Worm (Caenorhabditis elegans) whole organism, late embryonic: ENCODE data around the gene gck-4.

Source experiments
- C08G9.2 ChIP-seq: sonication (generic microtip); optimal IDR thresholded peaks from 2 replicates; lab custom pipeline; 2016; ENCODE audit warnings: mild to moderate bottlenecking, missing genetic modification characterization, moderate library complexity, missing compliant biosample characterization
- F13H6.1 ChIP-seq: sonication (generic microtip); optimal IDR thresholded peaks from 2 replicates; lab custom pipeline; 2016; ENCODE audit warnings: missing genetic modification characterization, missing compliant biosample characterization
- K02D7.2 ChIP-seq: sonication (generic microtip); optimal IDR thresholded peaks from 2 replicates; lab custom pipeline; 2017; ENCODE audit warnings: mild to moderate bottlenecking, missing genetic modification characterization, missing compliant biosample characterization
- K09A11.1 ChIP-seq: sonication (generic microtip); optimal IDR thresholded peaks from 2 replicates; lab custom pipeline; 2017; ENCODE audit warnings: antibody characterized with exemption, mild to moderate bottlenecking, missing genetic modification characterization, missing compliant biosample characterization; ENCODE audit not compliant: insufficient read depth
- T23F11.4 ChIP-seq: fragments of 200-800 bp; sonication (Bioruptor generic); optimal IDR thresholded peaks from 2 replicates; lab custom pipeline; 2018; ENCODE audit warnings: mild to moderate bottlenecking, missing genetic modification characterization, missing compliant biosample characterization
- Y22D7AL.16 ChIP-seq: sonication (generic microtip); optimal IDR thresholded peaks from 2 replicates; lab custom pipeline; 2016; ENCODE audit warnings: missing genetic modification characterization, missing compliant biosample characterization
- ahr-1 ChIP-seq: sonication (generic microtip); optimal IDR thresholded peaks from 2 replicates; lab custom pipeline; 2016; ENCODE audit warnings: missing genetic modification characterization, missing compliant biosample characterization
- ama-1 ChIP-seq: fragments of 150-350 bp; optimal IDR thresholded peaks from 2 replicates; lab custom pipeline; 2014
- ceh-14 ChIP-seq: sonication (generic microtip); optimal IDR thresholded peaks from 2 replicates; lab custom pipeline; 2016; ENCODE audit warnings: missing genotype, missing genetic modification characterization, missing compliant biosample characterization
- ceh-18 ChIP-seq: sonication (generic microtip); optimal IDR thresholded peaks from 2 replicates; lab custom pipeline; 2016; ENCODE audit warnings: missing genetic modification characterization, missing compliant biosample characterization
- ceh-19 ChIP-seq: fragments of 200-800 bp; sonication (Bioruptor generic); optimal IDR thresholded peaks from 2 replicates; lab custom pipeline; 2018; ENCODE audit warnings: mild to moderate bottlenecking, missing genetic modification characterization, missing compliant biosample characterization
- ceh-2 ChIP-seq: sonication (generic microtip); optimal IDR thresholded peaks from 2 replicates; lab custom pipeline; 2016; ENCODE audit warnings: missing genotype, missing genetic modification characterization, missing compliant biosample characterization
- ceh-22 ChIP-seq: sonication (generic microtip); optimal IDR thresholded peaks from 2 replicates; lab custom pipeline; 2017; ENCODE audit warnings: missing biosample characterization, missing genetic modification characterization
- ceh-24 ChIP-seq: sonication (generic microtip); optimal IDR thresholded peaks from 2 replicates; lab custom pipeline; 2016; ENCODE audit warnings: mild to moderate bottlenecking, missing genetic modification characterization, missing compliant biosample characterization
- ceh-30 ChIP-seq: fragments of 150-350 bp; optimal IDR thresholded peaks from 2 replicates; lab custom pipeline; 2014; ENCODE audit warnings: missing biosample characterization, missing genetic modification characterization
- ceh-34 ChIP-seq: sonication (generic microtip); optimal IDR thresholded peaks from 2 replicates; lab custom pipeline; 2016; ENCODE audit warnings: mild to moderate bottlenecking, missing genetic modification characterization, missing compliant biosample characterization
- ceh-48 ChIP-seq: sonication (generic microtip); optimal IDR thresholded peaks from 2 replicates; lab custom pipeline; 2016; ENCODE audit warnings: missing genetic modification characterization, inconsistent platforms, missing compliant biosample characterization
- ceh-9 ChIP-seq: sonication (generic microtip); optimal IDR thresholded peaks from 2 replicates; lab custom pipeline; 2016; ENCODE audit warnings: mild to moderate bottlenecking, missing genetic modification characterization, inconsistent platforms, missing compliant biosample characterization
- dmd-4 ChIP-seq: sonication (generic microtip); optimal IDR thresholded peaks from 2 replicates; lab custom pipeline; 2016; ENCODE audit warnings: borderline replicate concordance, missing genetic modification characterization, missing compliant biosample characterization
- dve-1 ChIP-seq: sonication (generic microtip); optimal IDR thresholded peaks from 2 replicates; lab custom pipeline; 2017; ENCODE audit warnings: antibody characterized with exemption, mild to moderate bottlenecking, missing genetic modification characterization, missing compliant biosample characterization
- elt-2 ChIP-seq: sonication (generic microtip); optimal IDR thresholded peaks from 2 replicates; lab custom pipeline; 2016; ENCODE audit warnings: missing genetic modification reagents, missing genetic modification characterization, missing compliant biosample characterization
- elt-4 ChIP-seq: sonication (generic microtip); optimal IDR thresholded peaks from 2 replicates; lab custom pipeline; 2016; ENCODE audit warnings: missing genetic modification characterization, missing compliant biosample characterization
- eyg-1 ChIP-seq: sonication (generic microtip); optimal IDR thresholded peaks from 2 replicates; lab custom pipeline; 2016; ENCODE audit warnings: missing genotype, missing genetic modification characterization, missing compliant biosample characterization
- fkh-10 ChIP-seq: fragments of 150-350 bp; optimal IDR thresholded peaks from 2 replicates; lab custom pipeline; 2014; ENCODE audit warnings: missing biosample characterization, missing genetic modification reagents, missing genetic modification characterization
- hlh-15 ChIP-seq: sonication (generic microtip); optimal IDR thresholded peaks from 2 replicates; lab custom pipeline; 2016; ENCODE audit warnings: missing genetic modification characterization, missing compliant biosample characterization
- hlh-6 ChIP-seq: sonication (generic microtip); optimal IDR thresholded peaks from 2 replicates; lab custom pipeline; 2016; ENCODE audit warnings: missing genotype, missing genetic modification characterization, missing compliant biosample characterization
- lim-6 ChIP-seq: sonication (generic microtip); optimal IDR thresholded peaks from 2 replicates; lab custom pipeline; 2016; ENCODE audit warnings: missing genetic modification characterization, missing compliant biosample characterization
- lin-11 ChIP-seq: fragments of 200-800 bp; sonication (Bioruptor generic); optimal IDR thresholded peaks from 2 replicates; lab custom pipeline; 2018; ENCODE audit warnings: mild to moderate bottlenecking, missing genetic modification characterization, missing compliant biosample characterization
- mec-3 ChIP-seq: sonication (generic microtip); optimal IDR thresholded peaks from 2 replicates; lab custom pipeline; 2016; ENCODE audit warnings: borderline replicate concordance, missing genetic modification characterization, missing compliant biosample characterization
- nfya-1 ChIP-seq: sonication (generic microtip); optimal IDR thresholded peaks from 2 replicates; lab custom pipeline; 2017; ENCODE audit warnings: missing genetic modification characterization, mild to moderate bottlenecking, missing compliant biosample characterization, antibody characterized with exemption, moderate library complexity
- nhr-11 ChIP-seq: fragments of 150-350 bp; optimal IDR thresholded peaks from 2 replicates; lab custom pipeline; 2014; ENCODE audit warnings: missing biosample characterization, missing genetic modification characterization
- nhr-232 ChIP-seq: sonication (generic microtip); optimal IDR thresholded peaks from 2 replicates; lab custom pipeline; 2016; ENCODE audit warnings: missing genetic modification characterization, missing compliant biosample characterization
- npax-4 ChIP-seq: sonication (generic microtip); optimal IDR thresholded peaks from 2 replicates; lab custom pipeline; 2016; ENCODE audit warnings: missing genetic modification characterization, missing compliant biosample characterization
- odd-2 ChIP-seq: sonication (generic microtip); optimal IDR thresholded peaks from 2 replicates; lab custom pipeline; 2017; ENCODE audit warnings: antibody characterized with exemption, mild to moderate bottlenecking, missing genetic modification characterization, missing compliant biosample characterization
- pat-9 ChIP-seq: fragments of 200-800 bp; sonication (Bioruptor generic); optimal IDR thresholded peaks from 2 replicates; lab custom pipeline; 2018; ENCODE audit warnings: mild to moderate bottlenecking, missing genetic modification characterization, moderate library complexity, missing compliant biosample characterization
- pha-2 ChIP-seq: sonication (generic microtip); optimal IDR thresholded peaks from 2 replicates; lab custom pipeline; 2017; ENCODE audit warnings: mild to moderate bottlenecking, missing genetic modification characterization, missing compliant biosample characterization
- pha-4 ChIP-seq: fragments of 150-350 bp; optimal IDR thresholded peaks from 2 replicates; lab custom pipeline; 2018; ENCODE audit warnings: missing biosample characterization, missing genetic modification reagents, missing genetic modification characterization
- pqm-1 ChIP-seq: sonication (generic microtip); optimal IDR thresholded peaks from 2 replicates; lab custom pipeline; 2016; ENCODE audit warnings: missing genetic modification characterization, missing compliant biosample characterization
- pros-1 ChIP-seq: fragments of 150-350 bp; optimal IDR thresholded peaks from 2 replicates; lab custom pipeline; 2014; ENCODE audit warnings: missing biosample characterization, missing genetic modification reagents, missing genetic modification characterization
- ref-2 ChIP-seq: sonication (generic microtip); optimal IDR thresholded peaks from 2 replicates; lab custom pipeline; 2016; ENCODE audit warnings: missing genetic modification characterization, missing compliant biosample characterization
- sox-2 ChIP-seq: fragments of 200-800 bp; sonication (Bioruptor generic); IDR thresholded peaks from 2 replicates; pipeline ENCODE4 v1.3.6; 2022; ENCODE audit warnings: missing genetic modification reagents, missing genetic modification characterization, missing compliant biosample characterization
- sox-4 ChIP-seq: sonication (generic microtip); optimal IDR thresholded peaks from 2 replicates; lab custom pipeline; 2017; ENCODE audit warnings: mild to moderate bottlenecking, missing genetic modification characterization, inconsistent platforms, missing compliant biosample characterization
- syd-9 ChIP-seq: sonication (generic microtip); optimal IDR thresholded peaks from 2 replicates; lab custom pipeline; 2016; ENCODE audit warnings: mild to moderate bottlenecking, missing genetic modification characterization, moderate library complexity, missing compliant biosample characterization
- tbx-2 ChIP-seq: sonication (generic microtip); optimal IDR thresholded peaks from 2 replicates; lab custom pipeline; 2016; ENCODE audit warnings: missing genetic modification characterization, missing compliant biosample characterization
- tbx-7 ChIP-seq: sonication (generic microtip); optimal IDR thresholded peaks from 2 replicates; lab custom pipeline; 2016; ENCODE audit warnings: missing genotype, missing genetic modification characterization, missing compliant biosample characterization
- ttx-3 ChIP-seq: sonication (generic microtip); optimal IDR thresholded peaks from 2 replicates; lab custom pipeline; 2016; ENCODE audit warnings: missing genetic modification reagents, missing genetic modification characterization, missing compliant biosample characterization
- unc-3 ChIP-seq, 2 experiments: fragments of 200-800 bp in 1 of 2; sonication (Bioruptor generic) in 1 of 2; sonication (generic microtip) in 1 of 2; conservative IDR thresholded peaks in 1 of 2; optimal IDR thresholded peaks in 1 of 2; 2 replicates each; pipeline versions ENCODE4 v1.3.6 to Lab custom; 2016 to 2022; ENCODE audit warnings: missing compliant biosample characterization in 2 of 2, missing genetic modification characterization in 2 of 2, missing genetic modification reagents in 1 of 2
- unc-42 ChIP-seq: sonication (generic microtip); optimal IDR thresholded peaks from 2 replicates; lab custom pipeline; 2016; ENCODE audit warnings: missing genotype, missing genetic modification characterization, missing compliant biosample characterization
- unc-86 ChIP-seq: sonication (generic microtip); optimal IDR thresholded peaks from 2 replicates; lab custom pipeline; 2016; ENCODE audit warnings: missing genetic modification characterization, missing compliant biosample characterization
- zip-5 ChIP-seq: sonication (generic microtip); optimal IDR thresholded peaks from 2 replicates; lab custom pipeline; 2016; ENCODE audit warnings: missing genetic modification characterization, missing compliant biosample characterization
- ztf-16 ChIP-seq: sonication (generic microtip); optimal IDR thresholded peaks from 2 replicates; lab custom pipeline; 2017; ENCODE audit warnings: missing genetic modification characterization, missing compliant biosample characterization

gck-4 gene

ce11 chrX:13665447-13665846 is 11.5 kb upstream of the gck-4 start (continued):
- TF ChIP-seq pha-2 (tag; lab: Kevin White, UChicago) (peak; percentile 96), ttx-3 (tag; lab: Kevin White, UChicago) (peak; percentile 98), elt-2 (tag; lab: Kevin White, UChicago) (peak; percentile 99), ztf-16 (peak; percentile 98), ceh-14 (peak; percentile 98), tbx-7 (tag; lab: Kevin White, UChicago) (peak; percentile 81), sox-2 (GFP tag; lab: Robert Waterston, UW) (peak; percentile 97), tbx-2 (tag; lab: Kevin White, UChicago) (peak; percentile 98), elt-4 (tag; lab: Kevin White, UChicago) (peak; percentile 92), hlh-15 (tag; lab: Kevin White, UChicago) (peak; percentile 97), fkh-10 (peak; percentile 93), lim-6 (tag; lab: Kevin White, UChicago) (peak; percentile 95), pha-4 (tag; lab: Kevin White, UChicago) (no peak), odd-2 (tag; lab: Kevin White, UChicago) (peak; percentile 85), ceh-48 (tag; lab: Kevin White, UChicago) (peak; percentile 95), T23F11.4 (peak; percentile 98), ceh-9 (tag; lab: Kevin White, UChicago) (peak; percentile 97), unc-42 (tag; lab: Kevin White, UChicago) (peak; percentile 90), ceh-22 (tag; lab: Kevin White, UChicago) (peak; percentile 82), nhr-232 (tag; lab: Kevin White, UChicago) (peak; percentile 98), ceh-24 (tag; lab: Kevin White, UChicago) (peak; percentile 97), ceh-34 (tag; lab: Kevin White, UChicago) (peak; percentile 99), ceh-2 (tag; lab: Kevin White, UChicago) (peak; percentile 98), unc-86 (tag; lab: Kevin White, UChicago) (peak; percentile 98), ceh-19 (GFP tag; lab: Kevin White, UChicago) (peak; percentile 98), pqm-1 (tag; lab: Kevin White, UChicago) (peak; percentile 95), ceh-30 (peak; percentile 99), sox-4 (peak; percentile 99), nfya-1 (peak; percentile 88), mec-3 (tag; lab: Kevin White, UChicago) (peak; percentile 94), dmd-4 (tag; lab: Kevin White, UChicago) (peak; percentile 98), zip-5 (tag; lab: Kevin White, UChicago) (peak; percentile 91), unc-3 (GFP tag; conservative IDR thresholded peaks at IDR 0.05; lab: Robert Waterston, UW) (peak; percentile 99), unc-3 (tag; optimal IDR thresholded peaks at IDR 0.05; lab: Kevin White, UChicago) (peak; percentile 97), C08G9.2 (tag; lab: Kevin White, UChicago) (peak; percentile 97), npax-4 (tag; lab: Kevin White, UChicago) (peak; percentile 97), F13H6.1 (tag; lab: Kevin White, UChicago) (peak; percentile 97), K02D7.2 (peak; percentile 99), pros-1 (tag; lab: Kevin White, UChicago) (peak; percentile 80), ama-1 (lab: Kevin White, UChicago) (no peak), ahr-1 (tag; lab: Kevin White, UChicago) (peak; percentile 97), syd-9 (tag; lab: Kevin White, UChicago) (peak; percentile 99), K09A11.1 (tag; lab: Kevin White, UChicago) (peak; percentile 93), dve-1 (tag; lab: Kevin White, UChicago) (peak; percentile 95), eyg-1 (tag; lab: Kevin White, UChicago) (peak; percentile 99), ref-2 (tag; lab: Kevin White, UChicago) (peak; percentile 98), ceh-18 (tag; lab: Kevin White, UChicago) (peak; percentile 97), nhr-11 (no peak), Y22D7AL.16 (peak; percentile 98), lin-11 (peak; percentile 95), pat-9 (tag; lab: Kevin White, UChicago) (peak; percentile 98), hlh-6 (peak; percentile 99)
- TF ChIP-seq, all 69 proteins: peak for 65
